Worm (Caenorhabditis elegans): Measurements from ENCODE around the gene C04E6.4.

ce11 chrV:5951133-5951532, 43.9 kb downstream of the C04E6.4 start, which contains the start of gene M03F8.1:
- TF ChIP-seq nhr-41 (GFP tag; IDR thresholded peaks at IDR 0.05) (no peak), lin-13 (GFP tag; optimal IDR thresholded peaks at IDR 0.05) (no peak), pqm-1 (tag; optimal IDR thresholded peaks at IDR 0.05) (no peak), php-3 (GFP tag; IDR thresholded peaks at IDR 0.05) (no peak), nhr-77 (tag; optimal IDR thresholded peaks at IDR 0.05) (no peak), pha-4 (GFP tag; IDR thresholded peaks at IDR 0.05) (no peak), pha-4 (tag; optimal IDR thresholded peaks at IDR 0.05) (no peak), nhr-11 (tag; optimal IDR thresholded peaks at IDR 0.05) (no peak), nhr-28 (tag; optimal IDR thresholded peaks at IDR 0.05) (no peak), snpc-4 (tag; optimal IDR thresholded peaks at IDR 0.05) (no peak)

Measured in whole organism, L4 larva.